Fruit fly (Drosophila melanogaster) whole organism, prepupa: ENCODE measurements around the gene CG10510.

Source experiments
- Blimp-1 ChIP-seq: fragments of 200-800 bp; sonication (Bioruptor generic); optimal IDR thresholded peaks from 3 replicates; lab custom pipeline; 2017; ENCODE audit warnings: missing biosample characterization, missing genetic modification characterization, mild to moderate bottlenecking, moderate library complexity, missing genetic modification reagents
- CG10669 ChIP-seq: fragments of 200-800 bp; sonication (Bioruptor generic); optimal IDR thresholded peaks from 3 replicates; lab custom pipeline; 2018; ENCODE audit warnings: missing biosample characterization, mild to moderate bottlenecking, missing genetic modification characterization, moderate library complexity
- CG11294 ChIP-seq: fragments of 200-800 bp; sonication (Bioruptor generic); IDR thresholded peaks from 2 replicates; pipeline ENCODE4 v1.3.6; 2022; ENCODE audit warnings: missing biosample characterization, missing genetic modification characterization
- CG11902 ChIP-seq: fragments of 200-800 bp; sonication (Bioruptor generic); optimal IDR thresholded peaks from 3 replicates; lab custom pipeline; 2016; ENCODE audit warnings: missing biosample characterization, missing genetic modification characterization
- CG15336 ChIP-seq: fragments of 200-800 bp; sonication (Bioruptor generic); IDR thresholded peaks from 2 replicates; pipeline ENCODE4 v1.3.6; 2022; ENCODE audit warnings: missing biosample characterization, missing genetic modification characterization
- CG16779 ChIP-seq: fragments of 200-800 bp; sonication (Bioruptor generic); optimal IDR thresholded peaks from 3 replicates; lab custom pipeline; 2017; ENCODE audit warnings: missing biosample characterization, mild to moderate bottlenecking, missing genetic modification characterization
- CG31627 ChIP-seq: fragments of 200-800 bp; sonication (Bioruptor generic); optimal IDR thresholded peaks from 3 replicates; lab custom pipeline; 2016; ENCODE audit warnings: missing biosample characterization, missing genetic modification characterization
- CG32006 ChIP-seq: fragments of 200-800 bp; sonication (Bioruptor generic); optimal IDR thresholded peaks from 3 replicates; lab custom pipeline; 2017; ENCODE audit warnings: missing biosample characterization, mild to moderate bottlenecking, missing genetic modification characterization
- CG34406 ChIP-seq: fragments of 200-800 bp; sonication (Bioruptor generic); optimal IDR thresholded peaks from 3 replicates; lab custom pipeline; 2016; ENCODE audit warnings: missing biosample characterization, missing genetic modification characterization
- CG3919 ChIP-seq: fragments of 200-800 bp; sonication (Bioruptor generic); optimal IDR thresholded peaks from 3 replicates; lab custom pipeline; 2016; ENCODE audit warnings: missing biosample characterization, missing genetic modification characterization
- CG4318 ChIP-seq: fragments of 200-800 bp; sonication (Bioruptor generic); optimal IDR thresholded peaks from 3 replicates; lab custom pipeline; 2017; ENCODE audit warnings: missing biosample characterization, mild to moderate bottlenecking, missing genetic modification characterization
- CG6163 ChIP-seq: fragments of 200-800 bp; sonication (Bioruptor generic); IDR thresholded peaks from 3 replicates; pipeline ENCODE4 v1.3.6; 2022; ENCODE audit warnings: missing biosample characterization, missing genetic modification characterization
- CG6276 ChIP-seq: fragments of 200-800 bp; sonication (Bioruptor generic); optimal IDR thresholded peaks from 2 replicates; lab custom pipeline; 2017; ENCODE audit warnings: missing biosample characterization, mild to moderate bottlenecking, missing genetic modification characterization
- CG6854 ChIP-seq: fragments of 200-800 bp; sonication (Bioruptor generic); optimal IDR thresholded peaks from 2 replicates; lab custom pipeline; 2017; ENCODE audit warnings: missing biosample characterization, mild to moderate bottlenecking, missing genetic modification characterization
- CG7368 ChIP-seq: fragments of 200-800 bp; sonication (Bioruptor generic); optimal IDR thresholded peaks from 3 replicates; lab custom pipeline; 2016; ENCODE audit warnings: missing biosample characterization, missing genetic modification characterization
- CG8119 ChIP-seq: fragments of 200-800 bp; sonication (Bioruptor generic); IDR thresholded peaks from 3 replicates; pipeline ENCODE4 v1.3.6; 2022; ENCODE audit warnings: missing biosample characterization, missing genetic modification characterization
- CG9139 ChIP-seq: fragments of 200-800 bp; sonication (Bioruptor generic); optimal IDR thresholded peaks from 3 replicates; lab custom pipeline; 2017; ENCODE audit warnings: missing biosample characterization, mild to moderate bottlenecking, missing genetic modification characterization
- Eip75B ChIP-seq: fragments of 200-800 bp; sonication (Bioruptor generic); optimal IDR thresholded peaks from 3 replicates; lab custom pipeline; 2016; ENCODE audit warnings: missing biosample characterization, missing genetic modification characterization
- Eip78C ChIP-seq: fragments of 200-800 bp; sonication (Bioruptor generic); peaks from one replicate; lab custom pipeline; 2016; ENCODE audit warnings: missing biosample characterization, missing genetic modification characterization
- Eip93F ChIP-seq: fragments of 200-800 bp; sonication (Bioruptor generic); optimal IDR thresholded peaks from 2 replicates; lab custom pipeline; 2016; ENCODE audit warnings: missing biosample characterization, mild to moderate bottlenecking, missing genetic modification characterization
- Ets96B ChIP-seq: fragments of 200-800 bp; optimal IDR thresholded peaks from 2 replicates; lab custom pipeline; 2019; ENCODE audit warnings: missing biosample characterization, mild to moderate bottlenecking, missing genetic modification characterization, moderate library complexity
- Gug ChIP-seq: fragments of 200-800 bp; sonication (Bioruptor generic); IDR thresholded peaks from 2 replicates; pipeline ENCODE4 v1.3.6; 2022; ENCODE audit warnings: missing biosample characterization, missing genetic modification characterization
- Hr4 ChIP-seq: fragments of 200-800 bp; sonication (Bioruptor generic); optimal IDR thresholded peaks from 3 replicates; lab custom pipeline; 2016; ENCODE audit warnings: missing biosample characterization, missing genetic modification characterization
- Lpt ChIP-seq: fragments of 200-800 bp; sonication (Bioruptor generic); optimal IDR thresholded peaks from 3 replicates; lab custom pipeline; 2016; ENCODE audit warnings: missing biosample characterization, missing genetic modification characterization
- OdsH ChIP-seq: fragments of 200-800 bp; sonication (Bioruptor generic); optimal IDR thresholded peaks from 3 replicates; lab custom pipeline; 2016; ENCODE audit warnings: missing biosample characterization, missing genetic modification characterization
- Sox102F ChIP-seq: fragments of 200-800 bp; sonication (Bioruptor generic); optimal IDR thresholded peaks from 2 replicates; lab custom pipeline; 2016; ENCODE audit warnings: missing biosample characterization, mild to moderate bottlenecking, missing genetic modification characterization
- Sox14 ChIP-seq: fragments of 200-800 bp; sonication (Bioruptor generic); optimal IDR thresholded peaks from 3 replicates; lab custom pipeline; 2016; ENCODE audit warnings: missing biosample characterization, missing genetic modification characterization
- dac ChIP-seq: fragments of 200-800 bp; sonication (Bioruptor generic); optimal IDR thresholded peaks from 2 replicates; lab custom pipeline; 2017; ENCODE audit warnings: missing biosample characterization, mild to moderate bottlenecking, missing genetic modification characterization
- dsx ChIP-seq: fragments of 200-800 bp; optimal IDR thresholded peaks from 3 replicates; lab custom pipeline; 2019; ENCODE audit warnings: missing biosample characterization, mild to moderate bottlenecking, missing genetic modification characterization, moderate library complexity; ENCODE audit not compliant: poor library complexity, severe bottlenecking
- eg ChIP-seq: fragments of 200-800 bp; sonication (Bioruptor generic); IDR thresholded peaks from 3 replicates; pipeline ENCODE4 v1.3.6; 2022; ENCODE audit warnings: missing biosample characterization, missing genetic modification characterization
- esn ChIP-seq: fragments of 200-800 bp; sonication (Bioruptor generic); optimal IDR thresholded peaks from 2 replicates; lab custom pipeline; 2016; ENCODE audit warnings: missing biosample characterization, mild to moderate bottlenecking, missing genetic modification characterization, moderate library complexity
- fd85E ChIP-seq: fragments of 200-800 bp; sonication (Bioruptor generic); optimal IDR thresholded peaks from 3 replicates; lab custom pipeline; 2016; ENCODE audit warnings: missing biosample characterization, missing genetic modification characterization
- fkh ChIP-seq: fragments of 200-800 bp; sonication (Bioruptor generic); optimal IDR thresholded peaks from 3 replicates; lab custom pipeline; 2017; ENCODE audit warnings: missing biosample characterization, mild to moderate bottlenecking, missing genetic modification characterization, moderate library complexity
- lz ChIP-seq: fragments of 200-800 bp; sonication (Bioruptor generic); optimal IDR thresholded peaks from 3 replicates; lab custom pipeline; 2016; ENCODE audit warnings: missing biosample characterization, missing genetic modification characterization
- net ChIP-seq: fragments of 200-800 bp; sonication (Bioruptor generic); optimal IDR thresholded peaks from 3 replicates; lab custom pipeline; 2016; ENCODE audit warnings: missing biosample characterization, missing genetic modification characterization
- salr ChIP-seq, 2 experiments: fragments of 200-800 bp; sonication (Bioruptor generic); optimal IDR thresholded peaks; 3 replicates each; lab custom pipeline; 2016 to 2018; ENCODE audit warnings: missing biosample characterization in 2 of 2, missing genetic modification characterization in 2 of 2, mild to moderate bottlenecking in 1 of 2
- spab ChIP-seq: fragments of 200-800 bp; sonication (Bioruptor generic); optimal IDR thresholded peaks from 2 replicates; lab custom pipeline; 2017; ENCODE audit warnings: missing biosample characterization, mild to moderate bottlenecking, missing genetic modification characterization, missing genetic modification reagents
- ss ChIP-seq, 2 experiments: fragments of 200-800 bp; sonication (Bioruptor generic); optimal IDR thresholded peaks; 2 replicates in 1 of 2; 3 replicates in 1 of 2; lab custom pipeline; 2017 to 2018; ENCODE audit warnings: mild to moderate bottlenecking in 2 of 2, missing biosample characterization in 2 of 2, missing genetic modification characterization in 2 of 2, moderate library complexity in 1 of 2
- svp ChIP-seq: fragments of 200-800 bp; sonication (Bioruptor generic); peaks from one replicate; lab custom pipeline; 2016; ENCODE audit warnings: missing biosample characterization, missing genetic modification characterization
- topi ChIP-seq: fragments of 200-800 bp; sonication (Bioruptor generic); optimal IDR thresholded peaks from 3 replicates; lab custom pipeline; 2016; ENCODE audit warnings: missing biosample characterization, missing genetic modification characterization
- vri ChIP-seq: fragments of 200-800 bp; sonication (Bioruptor generic); optimal IDR thresholded peaks from 3 replicates; lab custom pipeline; 2016; ENCODE audit warnings: missing biosample characterization, mild to moderate bottlenecking, missing genetic modification characterization

CG10510 gene

DNA sequence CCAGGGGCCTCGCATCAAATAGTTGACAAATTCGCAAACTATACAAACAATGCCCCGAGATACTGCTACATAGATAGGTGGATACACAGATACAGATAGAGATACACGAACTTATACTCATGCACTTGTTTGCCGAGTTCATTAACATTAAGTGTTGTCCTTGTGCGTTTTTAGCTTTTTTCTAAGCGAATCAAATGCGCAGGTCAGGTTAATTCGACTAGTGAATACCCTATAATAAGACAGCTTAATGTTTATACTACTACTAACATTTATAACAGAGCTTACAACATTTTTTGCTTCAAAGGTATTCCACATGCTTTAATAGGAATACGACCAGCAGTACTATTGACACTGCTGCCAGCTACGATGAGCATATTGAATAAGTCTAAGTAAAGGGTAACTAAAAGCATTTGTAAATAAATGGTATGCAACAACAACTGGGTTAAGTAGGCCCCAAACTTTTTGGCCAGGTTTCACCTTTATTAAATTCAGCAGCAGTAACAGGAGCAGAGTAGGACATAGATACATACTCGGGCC lies 31.6 kb upstream of the CG10510 start (continued):
- TF ChIP-seq CG15336 (GFP tag; lab: Robert Waterston, UW) (0 out of 2 replicates have a peak, but pooled peaks have one; percentile 36), CG11902 (GFP tag; lab: Kevin White, UChicago) (no peak), CG32006 (GFP tag; lab: Kevin White, UChicago) (peak; percentile 26), spab (GFP tag; lab: Kevin White, UChicago) (no peak), vri (GFP tag; lab: Kevin White, UChicago) (no peak), CG34406 (no peak), fkh (peak; percentile 52), Hr4 (no peak)

DNA sequence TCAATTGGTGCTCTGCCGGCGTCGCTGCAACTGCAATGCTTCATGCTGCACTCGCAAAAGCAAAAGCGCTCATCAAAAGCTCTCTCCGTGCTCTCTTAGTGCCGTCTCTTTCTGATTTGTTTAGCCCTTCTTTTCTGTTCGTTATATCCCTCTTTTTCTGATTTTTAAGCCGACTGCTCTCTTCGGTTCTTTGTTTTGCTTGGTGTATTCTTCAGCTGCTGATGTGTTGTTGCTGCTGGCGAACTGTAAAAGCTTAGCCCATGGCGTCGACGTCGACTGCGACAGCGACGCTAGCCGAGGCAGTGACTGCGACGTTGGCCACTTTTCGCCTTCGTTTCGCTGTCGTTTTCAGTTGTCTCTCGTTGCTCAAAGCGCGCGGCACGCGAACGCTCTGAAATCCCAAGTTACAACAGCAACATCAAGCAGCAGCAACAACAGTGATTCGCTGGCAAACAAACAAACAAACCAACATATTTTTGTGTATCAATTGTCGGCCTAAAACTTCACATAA lies 30.2 kb upstream of the CG10510 start:
- 0 out of 2 replicates have a peak, but pooled peaks have one; percentile 11 for TF ChIP-seq Gug (GFP tag; lab: Robert Waterston, UW)
- TF ChIP-seq Hr4: no peak
- peak; percentile 41 for TF ChIP-seq Eip75B (GFP tag; lab: Kevin White, UChicago)
- peak; percentile 61 for TF ChIP-seq Sox102F (GFP tag; lab: Kevin White, UChicago)
- peak; percentile 24 for TF ChIP-seq Eip93F (GFP tag; lab: Kevin White, UChicago)
- TF ChIP-seq CG32006 (GFP tag; lab: Kevin White, UChicago): no peak
- TF ChIP-seq Eip78C (GFP tag; lab: Kevin White, UChicago): peak; percentile 89
- no peak for TF ChIP-seq CG31627 (GFP tag; lab: Kevin White, UChicago)
- no peak for TF ChIP-seq CG10669 (GFP tag; lab: Kevin White, UChicago)
- peak; percentile 68 for TF ChIP-seq CG8119 (GFP tag; lab: Robert Waterston, UW)
- no peak for TF ChIP-seq CG4318 (GFP tag; lab: Kevin White, UChicago)
- no peak for TF ChIP-seq CG16779
- no peak for TF ChIP-seq OdsH (GFP tag; lab: Kevin White, UChicago)
- peak; percentile 6 for TF ChIP-seq topi (GFP tag; lab: Kevin White, UChicago)
- TF ChIP-seq CG7368 (GFP tag; lab: Kevin White, UChicago): no peak
- peak; percentile 25 for TF ChIP-seq lz (GFP tag; lab: Kevin White, UChicago)
- TF ChIP-seq salr (GFP tag; optimal IDR thresholded peaks at IDR 0.05; lab: Kevin White, UChicago): no peak
- TF ChIP-seq ss (GFP tag; optimal IDR thresholded peaks at IDR 0.05; lab: Kevin White, UChicago): peak; percentile 29 to 55
- peak; percentile 79 for TF ChIP-seq CG6854 (GFP tag; lab: Kevin White, UChicago)
- peak; percentile 64 for TF ChIP-seq CG15336 (GFP tag; lab: Robert Waterston, UW)
- TF ChIP-seq CG11294 (GFP tag; lab: Robert Waterston, UW): no peak
- no peak for TF ChIP-seq dac (GFP tag; lab: Kevin White, UChicago)
- peak; percentile 74 for TF ChIP-seq svp (GFP tag; lab: Kevin White, UChicago)
- TF ChIP-seq Sox14: peak; percentile 58
- TF ChIP-seq Blimp-1 (GFP tag; lab: Kevin White, UChicago): peak; percentile 87
- peak; percentile 0 for TF ChIP-seq fd85E (GFP tag; lab: Kevin White, UChicago)
- peak; percentile 56; the same call in 1 of the 3 replicates for TF ChIP-seq CG6163 (GFP tag; lab: Robert Waterston, UW)
- peak; percentile 39 for TF ChIP-seq CG9139 (GFP tag; lab: Kevin White, UChicago)
- TF ChIP-seq Ets96B: no peak
- peak; percentile 58 for TF ChIP-seq fkh
- peak; percentile 47 for TF ChIP-seq CG3919 (GFP tag; lab: Kevin White, UChicago)
- TF ChIP-seq Lpt (GFP tag; lab: Kevin White, UChicago): peak; percentile 7
- TF ChIP-seq CG6276: no peak
- TF ChIP-seq eg: peak; percentile 54; the same call in 2 of the 3 replicates
- TF ChIP-seq esn (GFP tag; lab: Kevin White, UChicago): peak; percentile 14
- TF ChIP-seq net: peak; percentile 34
- peak; percentile 22 for TF ChIP-seq dsx (GFP tag; lab: Kevin White, UChicago)
